Fruit fly (Drosophila melanogaster) whole organism: ENCODE measurements around the gene CG13287.

Source experiments
- CG8478 ChIP-seq: fragments of >200 bp; optimal IDR thresholded peaks from 2 replicates; lab custom pipeline; 2018; ENCODE audit warnings: inconsistent platforms
- Dll ChIP-seq: fragments of >200 bp; optimal IDR thresholded peaks from 2 replicates; lab custom pipeline; 2017
- EcR ChIP-seq, 2 experiments: fragments of >200 bp; optimal IDR thresholded peaks; 2 replicates each; lab custom pipeline; 2017; ENCODE audit warnings: missing biosample characterization in 2 of 2, missing genetic modification characterization in 2 of 2, missing genetic modification reagents in 2 of 2
- pan ChIP-seq: fragments of >200 bp; optimal IDR thresholded peaks from 2 replicates; lab custom pipeline; 2017
- psq ChIP-seq: fragments of >200 bp; optimal IDR thresholded peaks from 2 replicates; lab custom pipeline; 2017
- usp ChIP-seq: fragments of >200 bp; optimal IDR thresholded peaks from 2 replicates; lab custom pipeline; 2017; ENCODE audit warnings: missing biosample characterization, missing genetic modification characterization, mixed read lengths

The CG13287 gene

dm6 chr3L:5881310-5882208 is 545 bp upstream of the CG13287 start:
- no peak for TF ChIP-seq psq (lab: Kevin White, UChicago)
- TF ChIP-seq Dll (lab: Kevin White, UChicago): no peak
- no peak for TF ChIP-seq usp (GFP tag; lab: Kevin White, UChicago)
- no peak for TF ChIP-seq EcR (GFP tag; optimal IDR thresholded peaks at IDR 0.05; lab: Kevin White, UChicago)
- TF ChIP-seq pan (lab: Kevin White, UChicago): no peak
- no peak for TF ChIP-seq CG8478 (lab: Kevin White, UChicago)

dm6 chr3L:5884735-5885134 is 2.6 kb downstream of the CG13287 start:
- TF ChIP-seq usp (GFP tag; lab: Kevin White, UChicago): no peak
- no peak for TF ChIP-seq Dll (lab: Kevin White, UChicago)
- TF ChIP-seq CG8478 (lab: Kevin White, UChicago): no peak
- TF ChIP-seq pan (lab: Kevin White, UChicago): no peak
- no peak for TF ChIP-seq EcR (GFP tag; optimal IDR thresholded peaks at IDR 0.05; lab: Kevin White, UChicago)
- no peak for TF ChIP-seq psq (lab: Kevin White, UChicago)

- no peak for TF ChIP-seq pan (lab: Kevin White, UChicago)
- no peak for TF ChIP-seq EcR (GFP tag; optimal IDR thresholded peaks at IDR 0.05; lab: Kevin White, UChicago)
- no peak for TF ChIP-seq psq (lab: Kevin White, UChicago)
- no peak for TF ChIP-seq usp (GFP tag; lab: Kevin White, UChicago)
- TF ChIP-seq CG8478 (lab: Kevin White, UChicago): no peak
- TF ChIP-seq Dll (lab: Kevin White, UChicago): no peak
Observed at dm6 chr3L:5891114-5891513, 9.0 kb downstream of the CG13287 start.

- TF ChIP-seq psq (lab: Kevin White, UChicago) (no peak), Dll (lab: Kevin White, UChicago) (no peak), pan (lab: Kevin White, UChicago) (no peak), usp (GFP tag; lab: Kevin White, UChicago) (no peak), CG8478 (lab: Kevin White, UChicago) (no peak), EcR (GFP tag; optimal IDR thresholded peaks at IDR 0.05; lab: Kevin White, UChicago) (no peak)
Observed at dm6 chr3L:5891812-5892211, 9.7 kb downstream of the CG13287 start.

dm6 chr3L:5893063-5893462 is 11.0 kb downstream of the CG13287 start:
- TF ChIP-seq psq (lab: Kevin White, UChicago) (no peak), Dll (lab: Kevin White, UChicago) (no peak), EcR (GFP tag; optimal IDR thresholded peaks at IDR 0.05; lab: Kevin White, UChicago) (no peak), CG8478 (lab: Kevin White, UChicago) (no peak), pan (lab: Kevin White, UChicago) (no peak), usp (GFP tag; lab: Kevin White, UChicago) (no peak)

dm6 chr3L:5897228-5897688 is 15.2 kb downstream of the CG13287 start, which contains the start of the genes PolE2 and CG5592:
Gene PolE2 (minus strand): TSS chr3L:5897435.
Gene CG5592 (plus strand): TSS chr3L:5897638.
- TF ChIP-seq Dll (lab: Kevin White, UChicago): no peak
- no peak for TF ChIP-seq EcR (GFP tag; optimal IDR thresholded peaks at IDR 0.05; lab: Kevin White, UChicago)
- TF ChIP-seq CG8478 (lab: Kevin White, UChicago): no peak
- no peak for TF ChIP-seq pan (lab: Kevin White, UChicago)

dm6 chr3L:5899305-5899704 is 17.2 kb downstream of the CG13287 start, which contains the start of gene CG32409:
Gene CG32409 (plus strand): TSS chr3L:5899528.
- no peak for TF ChIP-seq usp (GFP tag; lab: Kevin White, UChicago)
- no peak for TF ChIP-seq psq (lab: Kevin White, UChicago)
- TF ChIP-seq Dll (lab: Kevin White, UChicago): no peak
- no peak for TF ChIP-seq EcR (GFP tag; optimal IDR thresholded peaks at IDR 0.05; lab: Kevin White, UChicago)
- no peak for TF ChIP-seq pan (lab: Kevin White, UChicago)
- no peak for TF ChIP-seq CG8478 (lab: Kevin White, UChicago)

dm6 chr3L:5902189-5902765 is 20.2 kb downstream of the CG13287 start, which contains the start of gene QC:
Gene QC (minus strand): TSS chr3L:5902456.
- no peak for TF ChIP-seq psq (lab: Kevin White, UChicago)
- no peak for TF ChIP-seq usp (GFP tag; lab: Kevin White, UChicago)
- no peak for TF ChIP-seq Dll (lab: Kevin White, UChicago)
- no peak for TF ChIP-seq CG8478 (lab: Kevin White, UChicago)
- no peak for TF ChIP-seq pan (lab: Kevin White, UChicago)

dm6 chr3L:5903955-5904354 is 21.9 kb downstream of the CG13287 start, which contains the start of gene CG32413:
Gene CG32413 (minus strand): TSS chr3L:5904055.
- no peak for TF ChIP-seq psq (lab: Kevin White, UChicago)
- no peak for TF ChIP-seq EcR (GFP tag; optimal IDR thresholded peaks at IDR 0.05; lab: Kevin White, UChicago)
- no peak for TF ChIP-seq CG8478 (lab: Kevin White, UChicago)
- no peak for TF ChIP-seq pan (lab: Kevin White, UChicago)

dm6 chr3L:5906599-5906998 is 24.5 kb downstream of the CG13287 start, which contains the start of gene CG10486:
Gene CG10486 (minus strand): TSS chr3L:5906699.
- TF ChIP-seq pan (lab: Kevin White, UChicago) (no peak), usp (GFP tag; lab: Kevin White, UChicago) (no peak), CG8478 (lab: Kevin White, UChicago) (no peak), EcR (GFP tag; optimal IDR thresholded peaks at IDR 0.05; lab: Kevin White, UChicago) (no peak), Dll (lab: Kevin White, UChicago) (no peak), psq (lab: Kevin White, UChicago) (no peak)

- TF ChIP-seq EcR (GFP tag; optimal IDR thresholded peaks at IDR 0.05; lab: Kevin White, UChicago): no peak
- no peak for TF ChIP-seq pan (lab: Kevin White, UChicago)
- no peak for TF ChIP-seq psq (lab: Kevin White, UChicago)
- TF ChIP-seq usp (GFP tag; lab: Kevin White, UChicago): no peak
- TF ChIP-seq CG8478 (lab: Kevin White, UChicago): no peak
- TF ChIP-seq Dll (lab: Kevin White, UChicago): no peak
Observed at dm6 chr3L:5907077-5907476, 25.0 kb downstream of the CG13287 start, which contains the start of gene CG13288. Gene CG13288 (plus strand): TSS chr3L:5907381.
